Fruit fly (Drosophila melanogaster) S2 (cell line): ENCODE data around the gene CG7368.

Experiments used
- CG8478 ChIP-seq: fragments of >200 bp; optimal IDR thresholded peaks from 2 replicates; lab custom pipeline; 2018
- CTCF ChIP-seq, 2 experiments: fragments of >200 bp; optimal IDR thresholded peaks; 2 replicates each; lab custom pipeline; 2018

DNA sequence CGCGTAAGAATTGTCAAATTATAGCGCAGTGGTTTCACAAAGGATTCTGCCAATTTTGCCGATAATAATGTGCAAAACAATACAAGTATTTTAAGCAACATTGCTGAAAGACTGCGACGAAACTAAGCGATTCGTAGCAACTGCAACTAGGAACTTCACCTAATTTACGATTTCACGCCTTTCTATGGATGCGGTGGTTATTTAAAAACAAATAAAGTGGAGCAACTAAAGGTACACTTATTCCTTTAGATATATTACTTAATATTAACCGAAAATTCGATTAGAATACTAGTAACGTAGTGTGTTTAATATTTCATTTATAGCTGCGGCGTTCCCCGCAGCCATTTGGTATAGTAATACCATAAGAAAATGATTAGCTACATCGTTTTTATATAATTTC lies 48.9 kb downstream of the CG7368 start, which contains the start of gene CG6071:
- TF ChIP-seq CTCF (optimal IDR thresholded peaks at IDR 0.05; lab: Kevin White, UChicago) (no peak), CG8478 (lab: Kevin White, UChicago) (no peak)
